Fruit fly (Drosophila melanogaster) whole organism, embryonic: Measurements from ENCODE around the gene TH1.

Experiments used
- Bdp1 ChIP-seq: fragments of 200-800 bp; sonication (Bioruptor generic); optimal IDR thresholded peaks from 3 replicates; lab custom pipeline; 2016; ENCODE audit warnings: missing biosample characterization, missing genetic modification characterization
- CG10366 ChIP-seq: fragments of 200-800 bp; sonication (Bioruptor generic); IDR thresholded peaks from 2 replicates; pipeline ENCODE4 v1.3.6; 2022; ENCODE audit warnings: missing biosample characterization, missing genetic modification characterization
- CG11560 ChIP-seq: fragments of 200-800 bp; sonication (Bioruptor generic); IDR thresholded peaks from 3 replicates; pipeline ENCODE4 v1.3.6; 2022; ENCODE audit warnings: missing biosample characterization, missing genetic modification characterization
- CG15269 ChIP-seq: fragments of 200-800 bp; sonication (Bioruptor generic); optimal IDR thresholded peaks from 2 replicates; lab custom pipeline; 2018; ENCODE audit warnings: missing biosample characterization, mild to moderate bottlenecking, missing genetic modification characterization, moderate library complexity
- CG1529 ChIP-seq: fragments of 200-800 bp; sonication (Bioruptor generic); optimal IDR thresholded peaks from 3 replicates; lab custom pipeline; 2018; ENCODE audit warnings: missing biosample characterization, missing genetic modification characterization
- CG15479 ChIP-seq: fragments of 200-800 bp; sonication (Bioruptor generic); optimal IDR thresholded peaks from 3 replicates; lab custom pipeline; 2019; ENCODE audit warnings: missing biosample characterization, mild to moderate bottlenecking, missing genetic modification characterization, moderate library complexity
- CG15601 ChIP-seq: fragments of 200-800 bp; sonication (Bioruptor generic); optimal IDR thresholded peaks from 3 replicates; lab custom pipeline; 2019; ENCODE audit warnings: missing biosample characterization, mild to moderate bottlenecking, missing genetic modification characterization, moderate library complexity
- CG15696 ChIP-seq: fragments of 200-800 bp; sonication (Bioruptor generic); optimal IDR thresholded peaks from 2 replicates; lab custom pipeline; 2019; ENCODE audit warnings: missing biosample characterization, mild to moderate bottlenecking, missing genetic modification characterization, moderate library complexity
- CG1603 ChIP-seq: fragments of 200-800 bp; sonication (Bioruptor generic); optimal IDR thresholded peaks from 2 replicates; lab custom pipeline; 2019; ENCODE audit warnings: missing biosample characterization, mild to moderate bottlenecking, missing genetic modification characterization, moderate library complexity
- CG17186 ChIP-seq: fragments of 200-800 bp; sonication (Bioruptor generic); optimal IDR thresholded peaks from 3 replicates; lab custom pipeline; 2017; ENCODE audit warnings: missing biosample characterization, missing genetic modification reagents, missing genetic modification characterization
- CG17328 ChIP-seq: fragments of 200-800 bp; sonication (Bioruptor generic); IDR thresholded peaks from 2 replicates; pipeline ENCODE4 v1.3.6; 2022; ENCODE audit warnings: missing biosample characterization, missing genetic modification characterization
- CG17385 ChIP-seq: fragments of 200-800 bp; sonication (Bioruptor generic); optimal IDR thresholded peaks from 3 replicates; lab custom pipeline; 2018; ENCODE audit warnings: missing biosample characterization, mild to moderate bottlenecking, missing genetic modification characterization
- CG17829 ChIP-seq: fragments of 200-800 bp; optimal IDR thresholded peaks from 2 replicates; lab custom pipeline; 2019; ENCODE audit warnings: missing biosample characterization, mild to moderate bottlenecking, missing genetic modification characterization, moderate library complexity
- CG1792 ChIP-seq: fragments of 200-800 bp; sonication (Bioruptor generic); optimal IDR thresholded peaks from 2 replicates; lab custom pipeline; 2016; ENCODE audit warnings: missing biosample characterization, missing genetic modification characterization
- CG18262 ChIP-seq: fragments of 200-800 bp; optimal IDR thresholded peaks from 3 replicates; lab custom pipeline; 2019; ENCODE audit warnings: missing biosample characterization, mild to moderate bottlenecking, missing genetic modification characterization, moderate library complexity
- CG30403 ChIP-seq: fragments of 200-800 bp; sonication (Bioruptor generic); optimal IDR thresholded peaks from 3 replicates; lab custom pipeline; 2016; ENCODE audit warnings: missing biosample characterization, missing genetic modification characterization
- CG31388 ChIP-seq: fragments of 200-800 bp; sonication (Bioruptor generic); optimal IDR thresholded peaks from 2 replicates; lab custom pipeline; 2016; ENCODE audit warnings: missing biosample characterization, missing genetic modification characterization
- CG34224 ChIP-seq: fragments of 200-800 bp; sonication (Bioruptor generic); IDR thresholded peaks from 3 replicates; pipeline ENCODE4 v1.3.6; 2022; ENCODE audit warnings: missing biosample characterization, missing genetic modification characterization; ENCODE audit not compliant: partially characterized antibody
- CG4424 ChIP-seq: fragments of 200-800 bp; sonication (Bioruptor generic); optimal IDR thresholded peaks from 3 replicates; lab custom pipeline; 2016; ENCODE audit warnings: missing biosample characterization, missing genetic modification characterization
- CG6689 ChIP-seq: fragments of 200-800 bp; sonication (Bioruptor generic); IDR thresholded peaks from 2 replicates; pipeline ENCODE4 v1.3.6; 2022; ENCODE audit warnings: missing biosample characterization, missing genetic modification characterization
- CG7928 ChIP-seq: fragments of 200-800 bp; sonication (Bioruptor generic); optimal IDR thresholded peaks from 2 replicates; lab custom pipeline; 2017; ENCODE audit warnings: missing biosample characterization, mild to moderate bottlenecking, missing genetic modification characterization
- Chrac-16 ChIP-seq: fragments of 200-800 bp; sonication (Bioruptor generic); optimal IDR thresholded peaks from 3 replicates; lab custom pipeline; 2016; ENCODE audit warnings: missing biosample characterization, missing genetic modification characterization
- D19A ChIP-seq: fragments of 200-800 bp; optimal IDR thresholded peaks from 3 replicates; lab custom pipeline; 2019; ENCODE audit warnings: missing biosample characterization, mild to moderate bottlenecking, missing genetic modification characterization, moderate library complexity
- Dek ChIP-seq: fragments of 200-800 bp; sonication (Bioruptor generic); optimal IDR thresholded peaks from 3 replicates; lab custom pipeline; 2019; ENCODE audit warnings: missing biosample characterization, mild to moderate bottlenecking, missing genetic modification characterization, moderate library complexity
- Drgx ChIP-seq: fragments of 200-800 bp; sonication (Bioruptor generic); IDR thresholded peaks from 2 replicates; pipeline ENCODE4 v1.3.6; 2022; ENCODE audit warnings: missing biosample characterization, missing genetic modification characterization
- Ets65A ChIP-seq: fragments of 200-800 bp; sonication (Bioruptor generic); peaks from one replicate; lab custom pipeline; 2016; ENCODE audit warnings: missing biosample characterization, missing genetic modification characterization
- H15 ChIP-seq: fragments of 200-800 bp; sonication (Bioruptor generic); IDR thresholded peaks from 3 replicates; pipeline ENCODE4 v1.3.6; 2022; ENCODE audit warnings: missing biosample characterization, missing genetic modification characterization
- HLH4C ChIP-seq: fragments of 200-800 bp; sonication (Bioruptor generic); IDR thresholded peaks from 3 replicates; pipeline ENCODE4 v1.3.6; 2022; ENCODE audit warnings: missing biosample characterization, missing genetic modification characterization; ENCODE audit not compliant: partially characterized antibody
- Hr39 ChIP-seq: fragments of >200 bp; optimal IDR thresholded peaks from 2 replicates; lab custom pipeline; 2017
- NFAT ChIP-seq: fragments of 200-800 bp; sonication (Bioruptor generic); IDR thresholded peaks from 2 replicates; pipeline ENCODE4 v1.3.6; 2022; ENCODE audit warnings: missing biosample characterization, missing genetic modification characterization
- Neu2 ChIP-seq: fragments of 200-800 bp; sonication (Bioruptor generic); optimal IDR thresholded peaks from 3 replicates; lab custom pipeline; 2016; ENCODE audit warnings: missing biosample characterization, missing genetic modification characterization, borderline replicate concordance
- Nf-YC ChIP-seq: fragments of 200-800 bp; optimal IDR thresholded peaks from 3 replicates; lab custom pipeline; 2019; ENCODE audit warnings: missing biosample characterization, mild to moderate bottlenecking, missing genetic modification characterization, moderate library complexity
- Oaz ChIP-seq: fragments of 200-800 bp; sonication (Bioruptor generic); IDR thresholded peaks from 2 replicates; pipeline ENCODE4 v1.3.6; 2022; ENCODE audit warnings: missing biosample characterization, missing genetic modification characterization
- Poxn ChIP-seq: fragments of 200-800 bp; sonication (Bioruptor generic); IDR thresholded peaks from 2 replicates; pipeline ENCODE4 v1.3.6; 2022; ENCODE audit warnings: missing biosample characterization, missing genetic modification characterization
- Rx ChIP-seq: fragments of 200-800 bp; sonication (Bioruptor generic); IDR thresholded peaks from 2 replicates; pipeline ENCODE4 v1.3.6; 2022; ENCODE audit warnings: missing biosample characterization, missing genetic modification characterization
- aop ChIP-seq: fragments of 200-800 bp; sonication (Bioruptor generic); IDR thresholded peaks from 2 replicates; pipeline ENCODE4 v1.3.6; 2022; ENCODE audit warnings: missing biosample characterization, missing genetic modification characterization
- ap ChIP-seq: fragments of 200-800 bp; sonication (Bioruptor generic); IDR thresholded peaks from 2 replicates; pipeline ENCODE4 v1.3.6; 2022; ENCODE audit warnings: missing biosample characterization, missing genetic modification characterization
- corto ChIP-seq: fragments of 200-800 bp; sonication (Bioruptor generic); optimal IDR thresholded peaks from 2 replicates; lab custom pipeline; 2016; ENCODE audit warnings: missing biosample characterization, mild to moderate bottlenecking, missing genetic modification characterization, moderate library complexity
- fru ChIP-seq: fragments of >200 bp; optimal IDR thresholded peaks from 2 replicates; lab custom pipeline; 2017
- ham ChIP-seq: fragments of 200-800 bp; sonication (Bioruptor generic); IDR thresholded peaks from 2 replicates; pipeline ENCODE4 v1.3.6; 2022; ENCODE audit warnings: missing biosample characterization, missing genetic modification characterization
- jigr1 ChIP-seq: fragments of 200-800 bp; sonication (Bioruptor generic); IDR thresholded peaks from 3 replicates; pipeline ENCODE4 v1.3.6; 2022; ENCODE audit warnings: missing biosample characterization, missing genetic modification characterization
- pb ChIP-seq: fragments of 200-800 bp; sonication (Bioruptor generic); optimal IDR thresholded peaks from 3 replicates; lab custom pipeline; 2016; ENCODE audit warnings: missing biosample characterization, missing genetic modification characterization
- psq ChIP-seq: fragments of 200-800 bp; sonication (Bioruptor generic); optimal IDR thresholded peaks from 2 replicates; lab custom pipeline; 2017; ENCODE audit warnings: missing biosample characterization, missing genetic modification characterization
- ranshi ChIP-seq: fragments of 200-800 bp; sonication (Bioruptor generic); IDR thresholded peaks from 2 replicates; pipeline ENCODE4 v1.3.6; 2022; ENCODE audit warnings: missing biosample characterization, missing genetic modification characterization
- sens ChIP-seq: fragments of 200-800 bp; sonication (Bioruptor generic); peaks from one replicate; lab custom pipeline; 2016; ENCODE audit warnings: missing biosample characterization, missing genetic modification characterization
- sens-2 ChIP-seq: fragments of 200-800 bp; sonication (Bioruptor generic); IDR thresholded peaks from 2 replicates; pipeline ENCODE4 v1.3.6; 2022; ENCODE audit warnings: missing biosample characterization, missing genetic modification characterization
- sim ChIP-seq: fragments of 200-800 bp; sonication (Bioruptor generic); IDR thresholded peaks from 2 replicates; pipeline ENCODE4 v1.3.6; 2022; ENCODE audit warnings: missing biosample characterization, missing genetic modification characterization
- sima ChIP-seq: fragments of 200-800 bp; sonication (Bioruptor generic); optimal IDR thresholded peaks from 2 replicates; lab custom pipeline; 2016; ENCODE audit warnings: missing biosample characterization, missing genetic modification characterization
- sr ChIP-seq: fragments of 200-800 bp; sonication (Bioruptor generic); IDR thresholded peaks from 3 replicates; pipeline ENCODE4 v1.3.6; 2022; ENCODE audit warnings: missing biosample characterization, missing genetic modification characterization
- usp ChIP-seq: fragments of >200 bp; optimal IDR thresholded peaks from 2 replicates; lab custom pipeline; 2017; ENCODE audit warnings: missing biosample characterization, missing genetic modification characterization
- vnd ChIP-seq: fragments of 200-800 bp; sonication (Bioruptor generic); IDR thresholded peaks from 3 replicates; pipeline ENCODE4 v1.3.6; 2022; ENCODE audit warnings: missing biosample characterization, missing genetic modification characterization; ENCODE audit not compliant: partially characterized antibody

TH1 gene

DNA sequence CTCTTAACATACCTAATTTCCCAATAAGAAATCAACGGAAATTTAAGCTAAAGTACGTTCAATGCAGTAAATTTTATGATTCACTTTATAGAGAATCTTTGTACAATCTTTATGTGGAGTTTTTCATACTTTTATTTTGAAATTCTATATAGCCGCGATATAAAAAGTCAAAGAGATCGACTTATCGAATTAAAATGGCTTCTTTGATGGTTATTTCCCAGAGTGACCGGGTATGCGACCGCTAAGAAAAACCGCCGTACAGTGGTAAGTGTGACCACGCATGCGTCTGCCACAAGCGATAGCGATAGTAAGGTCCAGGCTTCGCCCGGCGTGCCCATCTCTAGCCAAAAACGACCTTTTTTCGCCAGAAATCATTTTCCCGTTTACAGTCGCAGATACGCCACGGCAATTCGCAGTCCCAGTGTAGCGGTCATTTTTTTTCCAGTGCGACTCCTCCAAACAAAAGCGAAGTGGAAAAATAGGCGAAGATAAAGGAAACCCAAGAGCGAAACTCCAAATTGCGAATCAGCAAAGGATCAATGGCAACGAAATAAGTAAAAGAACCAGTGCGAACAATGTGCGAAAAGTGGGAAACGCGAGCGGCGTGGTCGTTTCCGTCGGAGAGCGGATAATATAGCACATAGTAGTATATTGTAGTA is 31.4 kb upstream of the TH1 start, which contains the start of gene hang (continued):
- TF ChIP-seq CG10366 (GFP tag; lab: Robert Waterston, UW) = no peak
- peak; percentile 37 for TF ChIP-seq CG17385 (GFP tag; lab: Kevin White, UChicago)
- TF ChIP-seq CG17829 (tag; lab: Kevin White, UChicago) = peak; percentile 53
- no peak for TF ChIP-seq corto (GFP tag; lab: Kevin White, UChicago)
- peak; percentile 65 for TF ChIP-seq sens (GFP tag; lab: Kevin White, UChicago)
- no peak for TF ChIP-seq fru (lab: Kevin White, UChicago)
- peak; percentile 18 for TF ChIP-seq D19A (tag; lab: Kevin White, UChicago)
- peak; percentile 25 for TF ChIP-seq CG7928 (GFP tag; lab: Kevin White, UChicago)
- TF ChIP-seq sima = no peak
- TF ChIP-seq psq (GFP tag; lab: Kevin White, UChicago) = no peak
- no peak for TF ChIP-seq CG15479 (GFP tag; lab: Kevin White, UChicago)
- 0 out of 2 replicates have a peak, but pooled peaks have one; percentile 4 for TF ChIP-seq ranshi (GFP tag; lab: Robert Waterston, UW)
- TF ChIP-seq CG18262 = no peak
- TF ChIP-seq Oaz = no peak
- TF ChIP-seq CG11560 = no peak; the same call in 1 of the 3 replicates
- TF ChIP-seq sim (GFP tag; lab: Robert Waterston, UW) = no peak
- peak; percentile 37 for TF ChIP-seq Dek (tag; lab: Kevin White, UChicago)
- TF ChIP-seq CG34224 (GFP tag; lab: Robert Waterston, UW) = no peak; the same call in 2 of the 3 replicates
- TF ChIP-seq pb (GFP tag; lab: Kevin White, UChicago) = peak; percentile 8
- TF ChIP-seq aop (GFP tag; lab: Robert Waterston, UW) = no peak
- no peak for TF ChIP-seq Drgx
- 0 out of 3 replicates have a peak, but pooled peaks have one; percentile 36 for TF ChIP-seq H15 (GFP tag; lab: Robert Waterston, UW)
- no peak for TF ChIP-seq Neu2
- no peak for TF ChIP-seq jigr1 (GFP tag; lab: Robert Waterston, UW)
- no peak for TF ChIP-seq Hr39 (lab: Kevin White, UChicago)
- TF ChIP-seq CG1792 (GFP tag; lab: Kevin White, UChicago) = peak; percentile 10
- TF ChIP-seq vnd (GFP tag; lab: Robert Waterston, UW) = peak; percentile 58; the same call in 1 of the 3 replicates
- TF ChIP-seq Poxn (GFP tag; lab: Robert Waterston, UW) = no peak
- TF ChIP-seq CG4424 = peak; percentile 1
- TF ChIP-seq Bdp1 (GFP tag; lab: Kevin White, UChicago) = no peak
- TF ChIP-seq CG17328 (GFP tag; lab: Robert Waterston, UW) = peak; percentile 38
- TF ChIP-seq usp (GFP tag; lab: Kevin White, UChicago) = no peak
- no peak for TF ChIP-seq ham (GFP tag; lab: Robert Waterston, UW)
- TF ChIP-seq CG15696 (tag; lab: Kevin White, UChicago) = no peak
- peak; percentile 2 for TF ChIP-seq CG15269 (tag; lab: Kevin White, UChicago)
- TF ChIP-seq CG1603 (tag; lab: Kevin White, UChicago) = peak; percentile 77
- TF ChIP-seq CG30403 = peak; percentile 36
- peak; percentile 73 for TF ChIP-seq HLH4C
- no peak for TF ChIP-seq ap
- no peak for TF ChIP-seq Chrac-16 (GFP tag; lab: Kevin White, UChicago)
- TF ChIP-seq Nf-YC (tag; lab: Kevin White, UChicago) = peak; percentile 31
- peak; percentile 56 for TF ChIP-seq CG17186 (GFP tag; lab: Kevin White, UChicago)
- TF ChIP-seq Ets65A (GFP tag; lab: Kevin White, UChicago) = peak; percentile 85
- TF ChIP-seq CG15601 (tag; lab: Kevin White, UChicago) = no peak
- no peak for TF ChIP-seq sens-2
- peak; percentile 66 for TF ChIP-seq NFAT
- 0 out of 3 replicates have a peak, but pooled peaks have one; percentile 7 for TF ChIP-seq sr (GFP tag; lab: Robert Waterston, UW)
- TF ChIP-seq CG6689 = no peak
- TF ChIP-seq CG31388 = no peak
- TF ChIP-seq Rx (GFP tag; lab: Robert Waterston, UW) = no peak
- TF ChIP-seq CG1529 (GFP tag; lab: Kevin White, UChicago) = no peak
